Fruit fly (Drosophila melanogaster) whole organism: ENCODE measurements around the gene Pdh.

ENCODE experiments used
- CG8478 ChIP-seq: fragments of >200 bp; optimal IDR thresholded peaks from 2 replicates; lab custom pipeline; 2018; ENCODE audit warnings: inconsistent platforms
- Dll ChIP-seq: fragments of >200 bp; optimal IDR thresholded peaks from 2 replicates; lab custom pipeline; 2017
- EcR ChIP-seq, 2 experiments: fragments of >200 bp; optimal IDR thresholded peaks; 2 replicates each; lab custom pipeline; 2017; ENCODE audit warnings: missing biosample characterization in 2 of 2, missing genetic modification characterization in 2 of 2, missing genetic modification reagents in 2 of 2
- pan ChIP-seq: fragments of >200 bp; optimal IDR thresholded peaks from 2 replicates; lab custom pipeline; 2017
- psq ChIP-seq: fragments of >200 bp; optimal IDR thresholded peaks from 2 replicates; lab custom pipeline; 2017

- TF ChIP-seq CG8478 (lab: Kevin White, UChicago) (no peak), psq (lab: Kevin White, UChicago) (no peak), pan (no peak), Dll (lab: Kevin White, UChicago) (no peak), EcR (GFP tag; optimal IDR thresholded peaks at IDR 0.05; lab: Kevin White, UChicago) (no peak)
Observed at dm6 chr3L:16334876-16335275, 19.2 kb downstream of the Pdh start.
